Fruit fly (Drosophila melanogaster) whole organism: Measurements from ENCODE around the gene sob.

Experiments
- EcR ChIP-seq, 2 experiments: fragments of >200 bp; optimal IDR thresholded peaks; 2 replicates each; lab custom pipeline; 2017; ENCODE audit warnings: missing biosample characterization in 2 of 2, missing genetic modification characterization in 2 of 2, missing genetic modification reagents in 2 of 2
- pan ChIP-seq: fragments of >200 bp; optimal IDR thresholded peaks from 2 replicates; lab custom pipeline; 2017
- psq ChIP-seq: fragments of >200 bp; optimal IDR thresholded peaks from 2 replicates; lab custom pipeline; 2017
- usp ChIP-seq: fragments of >200 bp; optimal IDR thresholded peaks from 2 replicates; lab custom pipeline; 2017; ENCODE audit warnings: missing biosample characterization, missing genetic modification characterization, mixed read lengths

DNA sequence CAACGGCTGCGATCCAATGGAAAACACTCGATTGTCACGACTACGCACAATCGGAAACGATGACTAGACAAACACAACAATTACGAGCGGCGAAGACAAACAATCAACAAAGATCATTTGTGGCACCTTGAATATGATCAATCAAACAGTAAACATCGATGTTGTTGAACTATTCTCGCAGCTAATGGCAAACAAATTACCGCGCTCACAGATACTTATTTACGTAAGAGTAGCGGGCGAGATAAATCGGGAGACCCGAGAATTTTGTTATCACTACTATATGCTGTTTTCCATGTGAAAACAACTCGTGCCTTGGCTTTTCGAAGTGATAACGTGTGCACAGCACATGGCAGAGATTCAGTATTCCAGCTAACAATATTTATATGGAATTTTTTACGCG lies 48.2 kb upstream of the sob start:
- no peak for TF ChIP-seq usp (GFP tag; lab: Kevin White, UChicago)
- no peak for TF ChIP-seq EcR (GFP tag; optimal IDR thresholded peaks at IDR 0.05; lab: Kevin White, UChicago)
- no peak for TF ChIP-seq psq (lab: Kevin White, UChicago)
- TF ChIP-seq pan (lab: Kevin White, UChicago) = no peak
